Fruit fly (Drosophila melanogaster) whole organism, prepupa: ENCODE results near the gene DIP-delta.

Source experiments
- Blimp-1 ChIP-seq: fragments of 200-800 bp; sonication (Bioruptor generic); optimal IDR thresholded peaks from 3 replicates; lab custom pipeline; 2017; ENCODE audit warnings: missing biosample characterization, missing genetic modification characterization, mild to moderate bottlenecking, moderate library complexity, missing genetic modification reagents
- CG10631 ChIP-seq: fragments of 200-800 bp; sonication (Bioruptor generic); optimal IDR thresholded peaks from 2 replicates; lab custom pipeline; 2016; ENCODE audit warnings: missing biosample characterization, missing genetic modification characterization
- CG11762 ChIP-seq: fragments of 200-800 bp; sonication (Bioruptor generic); optimal IDR thresholded peaks from 3 replicates; lab custom pipeline; 2016; ENCODE audit warnings: missing biosample characterization, missing genetic modification characterization; ENCODE audit not compliant: insufficient read depth
- CG15336 ChIP-seq: fragments of 200-800 bp; sonication (Bioruptor generic); IDR thresholded peaks from 2 replicates; pipeline ENCODE4 v1.3.6; 2022; ENCODE audit warnings: missing biosample characterization, missing genetic modification characterization
- CG1621 ChIP-seq: fragments of 200-800 bp; sonication (Bioruptor generic); optimal IDR thresholded peaks from 3 replicates; lab custom pipeline; 2018; ENCODE audit warnings: missing biosample characterization, mild to moderate bottlenecking, missing genetic modification characterization
- CG32006 ChIP-seq: fragments of 200-800 bp; sonication (Bioruptor generic); optimal IDR thresholded peaks from 3 replicates; lab custom pipeline; 2017; ENCODE audit warnings: missing biosample characterization, mild to moderate bottlenecking, missing genetic modification characterization
- CG6276 ChIP-seq: fragments of 200-800 bp; sonication (Bioruptor generic); optimal IDR thresholded peaks from 2 replicates; lab custom pipeline; 2017; ENCODE audit warnings: missing biosample characterization, mild to moderate bottlenecking, missing genetic modification characterization
- CG6808 ChIP-seq: fragments of 200-800 bp; sonication (Bioruptor generic); optimal IDR thresholded peaks from 3 replicates; lab custom pipeline; 2017; ENCODE audit warnings: missing biosample characterization, missing genetic modification characterization, mild to moderate bottlenecking, moderate library complexity, missing genetic modification reagents
- CG8119 ChIP-seq: fragments of 200-800 bp; sonication (Bioruptor generic); IDR thresholded peaks from 3 replicates; pipeline ENCODE4 v1.3.6; 2022; ENCODE audit warnings: missing biosample characterization, missing genetic modification characterization
- CG8632 ChIP-seq: fragments of 200-800 bp; sonication (Bioruptor generic); optimal IDR thresholded peaks from 3 replicates; lab custom pipeline; 2016; ENCODE audit warnings: missing biosample characterization, missing genetic modification characterization
- Ets21C ChIP-seq: fragments of 200-800 bp; sonication (Bioruptor generic); optimal IDR thresholded peaks from 3 replicates; lab custom pipeline; 2016; ENCODE audit warnings: missing biosample characterization, missing genetic modification characterization
- Lpt ChIP-seq: fragments of 200-800 bp; sonication (Bioruptor generic); optimal IDR thresholded peaks from 3 replicates; lab custom pipeline; 2016; ENCODE audit warnings: missing biosample characterization, missing genetic modification characterization
- Met ChIP-seq: fragments of 200-800 bp; sonication (Bioruptor generic); optimal IDR thresholded peaks from 3 replicates; lab custom pipeline; 2016; ENCODE audit warnings: missing biosample characterization, missing genetic modification characterization
- OdsH ChIP-seq: fragments of 200-800 bp; sonication (Bioruptor generic); optimal IDR thresholded peaks from 3 replicates; lab custom pipeline; 2016; ENCODE audit warnings: missing biosample characterization, missing genetic modification characterization
- Sox102F ChIP-seq: fragments of 200-800 bp; sonication (Bioruptor generic); optimal IDR thresholded peaks from 2 replicates; lab custom pipeline; 2016; ENCODE audit warnings: missing biosample characterization, mild to moderate bottlenecking, missing genetic modification characterization
- cyc ChIP-seq: fragments of 200-800 bp; sonication (Bioruptor generic); optimal IDR thresholded peaks from 3 replicates; lab custom pipeline; 2016; ENCODE audit warnings: missing biosample characterization, missing genetic modification characterization
- fd59A ChIP-seq: fragments of 200-800 bp; sonication (Bioruptor generic); optimal IDR thresholded peaks from 2 replicates; lab custom pipeline; 2017; ENCODE audit warnings: missing biosample characterization, mild to moderate bottlenecking, missing genetic modification characterization, missing genetic modification reagents
- fkh ChIP-seq: fragments of 200-800 bp; sonication (Bioruptor generic); optimal IDR thresholded peaks from 3 replicates; lab custom pipeline; 2017; ENCODE audit warnings: missing biosample characterization, mild to moderate bottlenecking, missing genetic modification characterization, moderate library complexity
- lz ChIP-seq: fragments of 200-800 bp; sonication (Bioruptor generic); optimal IDR thresholded peaks from 3 replicates; lab custom pipeline; 2016; ENCODE audit warnings: missing biosample characterization, missing genetic modification characterization
- spab ChIP-seq: fragments of 200-800 bp; sonication (Bioruptor generic); optimal IDR thresholded peaks from 2 replicates; lab custom pipeline; 2017; ENCODE audit warnings: missing biosample characterization, mild to moderate bottlenecking, missing genetic modification characterization, missing genetic modification reagents
- ss ChIP-seq, 2 experiments: fragments of 200-800 bp; sonication (Bioruptor generic); optimal IDR thresholded peaks; 2 replicates in 1 of 2; 3 replicates in 1 of 2; lab custom pipeline; 2017 to 2018; ENCODE audit warnings: mild to moderate bottlenecking in 2 of 2, missing biosample characterization in 2 of 2, missing genetic modification characterization in 2 of 2, moderate library complexity in 1 of 2
- svp ChIP-seq: fragments of 200-800 bp; sonication (Bioruptor generic); peaks from one replicate; lab custom pipeline; 2016; ENCODE audit warnings: missing biosample characterization, missing genetic modification characterization

The DIP-delta gene

dm6 chr3L:5452490-5453030, 28.7 kb downstream of the DIP-delta start:
- no peak for TF ChIP-seq cyc (GFP tag; lab: Kevin White, UChicago)
- TF ChIP-seq fd59A (GFP tag; lab: Kevin White, UChicago): no peak
- TF ChIP-seq Met: no peak
- TF ChIP-seq CG8632 (GFP tag; lab: Kevin White, UChicago): no peak
- TF ChIP-seq spab: no peak
- no peak for TF ChIP-seq lz (GFP tag; lab: Kevin White, UChicago)
- no peak for TF ChIP-seq CG10631
- TF ChIP-seq OdsH (GFP tag; lab: Kevin White, UChicago): no peak
- TF ChIP-seq CG8119 (GFP tag; lab: Robert Waterston, UW): no peak
- no peak for TF ChIP-seq Ets21C (GFP tag; lab: Kevin White, UChicago)
- TF ChIP-seq CG1621 (tag; lab: Kevin White, UChicago): no peak
- TF ChIP-seq CG6808 (GFP tag; lab: Kevin White, UChicago): no peak
- no peak for TF ChIP-seq CG6276 (GFP tag; lab: Kevin White, UChicago)
- no peak for TF ChIP-seq CG11762 (GFP tag; lab: Kevin White, UChicago)
- no peak for TF ChIP-seq Blimp-1
- TF ChIP-seq, all 60 proteins: peak for 0

dm6 chr3L:5479490-5479889, 55.6 kb downstream of the DIP-delta start, which contains the start of gene CG4835:
Gene CG4835, plus strand, starts transcription at chr3L:5479790.
- TF ChIP-seq spab (no peak), fkh (GFP tag; lab: Kevin White, UChicago) (no peak), svp (GFP tag; lab: Kevin White, UChicago) (no peak), CG32006 (GFP tag; lab: Kevin White, UChicago) (no peak), Lpt (GFP tag; lab: Kevin White, UChicago) (no peak), CG15336 (GFP tag; lab: Robert Waterston, UW) (no peak), ss (GFP tag; optimal IDR thresholded peaks at IDR 0.05; lab: Kevin White, UChicago) (no peak), CG8119 (GFP tag; lab: Robert Waterston, UW) (no peak), Sox102F (GFP tag; lab: Kevin White, UChicago) (no peak)
